Fruit fly (Drosophila melanogaster) whole organism, embryonic: ENCODE measurements around the gene Pdh.

Experiments used
- Blimp-1 ChIP-seq: fragments of 200-800 bp; sonication (Bioruptor generic); optimal IDR thresholded peaks from 3 replicates; lab custom pipeline; 2018; ENCODE audit warnings: missing biosample characterization, missing genetic modification characterization, mild to moderate bottlenecking, moderate library complexity, missing genetic modification reagents
- Bteb2 ChIP-seq: fragments of 200-800 bp; sonication (Bioruptor generic); optimal IDR thresholded peaks from 2 replicates; lab custom pipeline; 2016; ENCODE audit warnings: missing biosample characterization, missing genetic modification characterization
- CG10147 ChIP-seq: fragments of 200-800 bp; sonication (Bioruptor generic); optimal IDR thresholded peaks from 2 replicates; lab custom pipeline; 2019; ENCODE audit warnings: missing biosample characterization, mild to moderate bottlenecking, missing genetic modification characterization, moderate library complexity
- CG10209 ChIP-seq: fragments of 200-800 bp; sonication (Bioruptor generic); optimal IDR thresholded peaks from 3 replicates; lab custom pipeline; 2017; ENCODE audit warnings: missing biosample characterization, mild to moderate bottlenecking, missing genetic modification characterization, missing genetic modification reagents
- CG14965 ChIP-seq: fragments of 200-800 bp; sonication (Bioruptor generic); optimal IDR thresholded peaks from 2 replicates; lab custom pipeline; 2016; ENCODE audit warnings: missing biosample characterization, missing genetic modification characterization, borderline replicate concordance
- CG1832 ChIP-seq: fragments of 200-800 bp; sonication (Bioruptor generic); optimal IDR thresholded peaks from 2 replicates; lab custom pipeline; 2017; ENCODE audit warnings: missing biosample characterization, mild to moderate bottlenecking, missing genetic modification characterization, inconsistent platforms
- CG3163 ChIP-seq: fragments of 200-800 bp; sonication (Bioruptor generic); optimal IDR thresholded peaks from 3 replicates; lab custom pipeline; 2016; ENCODE audit warnings: missing biosample characterization, missing genetic modification characterization
- CG3726 ChIP-seq: fragments of 200-800 bp; sonication (Bioruptor generic); IDR thresholded peaks from 3 replicates; pipeline ENCODE4, ENCODE4 v1.3.6; 2022; ENCODE audit warnings: missing biosample characterization, missing genetic modification characterization
- CG4282 ChIP-seq: fragments of 200-800 bp; sonication (Bioruptor generic); optimal IDR thresholded peaks from 2 replicates; lab custom pipeline; 2016; ENCODE audit warnings: missing biosample characterization, missing genetic modification characterization
- CG4424 ChIP-seq: fragments of 200-800 bp; sonication (Bioruptor generic); optimal IDR thresholded peaks from 3 replicates; lab custom pipeline; 2016; ENCODE audit warnings: missing biosample characterization, missing genetic modification characterization
- CG5953 ChIP-seq: fragments of 200-800 bp; sonication (Bioruptor generic); IDR thresholded peaks from 2 replicates; pipeline ENCODE4 v1.3.6; 2022; ENCODE audit warnings: missing biosample characterization, missing genetic modification characterization
- CG6854 ChIP-seq: fragments of 200-800 bp; sonication (Bioruptor generic); optimal IDR thresholded peaks from 3 replicates; lab custom pipeline; 2017; ENCODE audit warnings: missing biosample characterization, mild to moderate bottlenecking, missing genetic modification characterization
- CG7357 ChIP-seq: fragments of 200-800 bp; sonication (Bioruptor generic); IDR thresholded peaks from 3 replicates; pipeline ENCODE4 v1.3.6; 2022; ENCODE audit warnings: missing biosample characterization, missing genetic modification characterization
- CG8089 ChIP-seq: fragments of 200-800 bp; sonication (Bioruptor generic); optimal IDR thresholded peaks from 3 replicates; lab custom pipeline; 2016; ENCODE audit warnings: missing biosample characterization, missing genetic modification characterization
- CG9609 ChIP-seq: fragments of 200-800 bp; sonication (Bioruptor generic); optimal IDR thresholded peaks from 3 replicates; lab custom pipeline; 2016; ENCODE audit warnings: missing biosample characterization, missing genetic modification characterization
- E2f2 ChIP-seq: fragments of 200-800 bp; sonication (Bioruptor generic); IDR thresholded peaks from 2 replicates; pipeline ENCODE4 v1.3.6; 2022; ENCODE audit warnings: missing biosample characterization, missing genetic modification characterization
- Ets97D ChIP-seq: fragments of 200-800 bp; sonication (Bioruptor generic); optimal IDR thresholded peaks from 3 replicates; lab custom pipeline; 2016; ENCODE audit warnings: missing biosample characterization, missing genetic modification characterization
- Fer3 ChIP-seq: fragments of 200-800 bp; sonication (Bioruptor generic); optimal IDR thresholded peaks from 2 replicates; lab custom pipeline; 2018; ENCODE audit warnings: missing biosample characterization, mild to moderate bottlenecking, missing genetic modification characterization, moderate library complexity
- HLH4C ChIP-seq: fragments of 200-800 bp; sonication (Bioruptor generic); IDR thresholded peaks from 3 replicates; pipeline ENCODE4 v1.3.6; 2022; ENCODE audit warnings: missing biosample characterization, missing genetic modification characterization; ENCODE audit not compliant: partially characterized antibody
- Hmr ChIP-seq: fragments of 200-800 bp; sonication (Bioruptor generic); optimal IDR thresholded peaks from 3 replicates; lab custom pipeline; 2017; ENCODE audit warnings: mild to moderate bottlenecking, missing biosample characterization, missing genetic modification reagents, missing genetic modification characterization
- Hr39 ChIP-seq: fragments of >200 bp; optimal IDR thresholded peaks from 2 replicates; lab custom pipeline; 2017
- Myb ChIP-seq: fragments of 200-800 bp; sonication (Bioruptor generic); optimal IDR thresholded peaks from 2 replicates; lab custom pipeline; 2016; ENCODE audit warnings: missing biosample characterization, missing genetic modification characterization
- Oli ChIP-seq: fragments of 200-800 bp; sonication (Bioruptor generic); optimal IDR thresholded peaks from 2 replicates; lab custom pipeline; 2018; ENCODE audit warnings: missing biosample characterization, mild to moderate bottlenecking, missing genetic modification characterization, moderate library complexity
- Opbp ChIP-seq: fragments of 200-800 bp; sonication (Bioruptor generic); IDR thresholded peaks from 3 replicates; pipeline ENCODE4 v1.3.6; 2022; ENCODE audit warnings: missing biosample characterization, missing genetic modification characterization; ENCODE audit not compliant: partially characterized antibody
- Sox102F ChIP-seq: fragments of 200-800 bp; sonication (Bioruptor generic); optimal IDR thresholded peaks from 2 replicates; lab custom pipeline; 2018; ENCODE audit warnings: missing biosample characterization, mild to moderate bottlenecking, missing genetic modification characterization, moderate library complexity
- Sry-δ ChIP-seq: fragments of 200-800 bp; sonication (Bioruptor generic); optimal IDR thresholded peaks from 2 replicates; lab custom pipeline; 2016; ENCODE audit warnings: missing biosample characterization, missing genetic modification characterization
- Stat92E ChIP-seq, 3 experiments: fragments of >200 bp in 2 of 3; fragments of 200-800 bp in 1 of 3; sonication (Bioruptor generic) in 1 of 3; optimal IDR thresholded peaks; 2 replicates each; lab custom pipeline; 2017 to 2019; ENCODE audit warnings: missing biosample characterization in 3 of 3, missing genetic modification characterization in 3 of 3, mild to moderate bottlenecking in 1 of 3, moderate library complexity in 1 of 3
- Tbp ChIP-seq: fragments of >200 bp; optimal IDR thresholded peaks from 2 replicates; lab custom pipeline; 2018; ENCODE audit warnings: missing biosample characterization, missing genetic modification characterization
- YL-1 ChIP-seq: fragments of 200-800 bp; sonication (Bioruptor generic); optimal IDR thresholded peaks from 3 replicates; lab custom pipeline; 2017; ENCODE audit warnings: missing biosample characterization, mild to moderate bottlenecking, missing genetic modification characterization
- ato ChIP-seq: fragments of 200-800 bp; sonication (Bioruptor generic); IDR thresholded peaks from 2 replicates; pipeline ENCODE4 v1.3.6; 2022; ENCODE audit warnings: missing biosample characterization, missing genetic modification characterization; ENCODE audit not compliant: partially characterized antibody
- bbx ChIP-seq: fragments of 200-800 bp; sonication (Bioruptor generic); IDR thresholded peaks from 2 replicates; pipeline ENCODE4 v1.3.6; 2022; ENCODE audit warnings: missing biosample characterization, missing genetic modification characterization; ENCODE audit not compliant: partially characterized antibody
- bcd ChIP-seq: fragments of 200-800 bp; sonication (Bioruptor generic); optimal IDR thresholded peaks from 2 replicates; lab custom pipeline; 2017; ENCODE audit warnings: missing biosample characterization, mild to moderate bottlenecking, missing genetic modification characterization
- bigmax ChIP-seq: fragments of 200-800 bp; sonication (Bioruptor generic); optimal IDR thresholded peaks from 2 replicates; lab custom pipeline; 2018; ENCODE audit warnings: missing biosample characterization, mild to moderate bottlenecking, missing genetic modification characterization
- cg ChIP-seq: fragments of 200-800 bp; sonication (Bioruptor generic); optimal IDR thresholded peaks from 3 replicates; lab custom pipeline; 2019; ENCODE audit warnings: missing biosample characterization, mild to moderate bottlenecking, missing genetic modification characterization, moderate library complexity
- chm ChIP-seq: fragments of 200-800 bp; sonication (Bioruptor generic); IDR thresholded peaks from 2 replicates; pipeline ENCODE4 v1.3.6; 2022; ENCODE audit warnings: missing biosample characterization, missing genetic modification characterization
- dan ChIP-seq: fragments of 200-800 bp; sonication (Bioruptor generic); IDR thresholded peaks from 2 replicates; pipeline ENCODE4 v1.3.6; 2022; ENCODE audit warnings: missing biosample characterization, missing genetic modification characterization
- dimm ChIP-seq: fragments of 200-800 bp; sonication (Bioruptor generic); IDR thresholded peaks from 2 replicates; pipeline ENCODE4 v1.3.6; 2022; ENCODE audit warnings: missing biosample characterization, missing genetic modification characterization
- dmrt11E ChIP-seq: fragments of 200-800 bp; sonication (Bioruptor generic); optimal IDR thresholded peaks from 3 replicates; lab custom pipeline; 2018; ENCODE audit warnings: missing biosample characterization, mild to moderate bottlenecking, missing genetic modification characterization, moderate library complexity
- exex ChIP-seq: fragments of 200-800 bp; sonication (Bioruptor generic); optimal IDR thresholded peaks from 4 replicates; lab custom pipeline; 2018; ENCODE audit warnings: missing biosample characterization, mild to moderate bottlenecking, missing genetic modification characterization, moderate library complexity
- fd64A ChIP-seq: fragments of 200-800 bp; sonication (Bioruptor generic); optimal IDR thresholded peaks from 3 replicates; lab custom pipeline; 2018; ENCODE audit warnings: missing biosample characterization, mild to moderate bottlenecking, missing genetic modification characterization
- gsb-n ChIP-seq: fragments of 200-800 bp; sonication (Bioruptor generic); optimal IDR thresholded peaks from 3 replicates; lab custom pipeline; 2018; ENCODE audit warnings: missing biosample characterization, mild to moderate bottlenecking, missing genetic modification characterization
- maf-S ChIP-seq: fragments of 200-800 bp; sonication (Bioruptor generic); optimal IDR thresholded peaks from 2 replicates; lab custom pipeline; 2016; ENCODE audit warnings: missing biosample characterization, missing genetic modification characterization
- otp ChIP-seq: fragments of 200-800 bp; sonication (Bioruptor generic); IDR thresholded peaks from 3 replicates; pipeline ENCODE4, ENCODE4 v1.3.6; 2022; ENCODE audit warnings: missing biosample characterization, missing genetic modification characterization
- phol ChIP-seq: fragments of 200-800 bp; sonication (Bioruptor generic); optimal IDR thresholded peaks from 3 replicates; lab custom pipeline; 2018; ENCODE audit warnings: missing biosample characterization, mild to moderate bottlenecking, missing genetic modification characterization, moderate library complexity
- row ChIP-seq: fragments of 200-800 bp; sonication (Bioruptor generic); IDR thresholded peaks from 3 replicates; pipeline ENCODE4 v1.3.6; 2022; ENCODE audit warnings: missing biosample characterization, missing genetic modification characterization
- sug ChIP-seq: fragments of 200-800 bp; optimal IDR thresholded peaks from 2 replicates; lab custom pipeline; 2019; ENCODE audit warnings: missing biosample characterization, mild to moderate bottlenecking, missing genetic modification characterization, moderate library complexity
- tap ChIP-seq: fragments of 200-800 bp; optimal IDR thresholded peaks from 3 replicates; lab custom pipeline; 2019; ENCODE audit warnings: missing biosample characterization, mild to moderate bottlenecking, missing genetic modification characterization, moderate library complexity
- unpg ChIP-seq: fragments of 200-800 bp; sonication (Bioruptor generic); optimal IDR thresholded peaks from 3 replicates; lab custom pipeline; 2018; ENCODE audit warnings: missing biosample characterization, mild to moderate bottlenecking, missing genetic modification characterization, moderate library complexity
- zfh1 ChIP-seq: fragments of 200-800 bp; sonication (Bioruptor generic); IDR thresholded peaks from 3 replicates; pipeline ENCODE4 v1.3.6; 2022; ENCODE audit warnings: missing biosample characterization, missing genetic modification characterization

Gene Pdh

DNA sequence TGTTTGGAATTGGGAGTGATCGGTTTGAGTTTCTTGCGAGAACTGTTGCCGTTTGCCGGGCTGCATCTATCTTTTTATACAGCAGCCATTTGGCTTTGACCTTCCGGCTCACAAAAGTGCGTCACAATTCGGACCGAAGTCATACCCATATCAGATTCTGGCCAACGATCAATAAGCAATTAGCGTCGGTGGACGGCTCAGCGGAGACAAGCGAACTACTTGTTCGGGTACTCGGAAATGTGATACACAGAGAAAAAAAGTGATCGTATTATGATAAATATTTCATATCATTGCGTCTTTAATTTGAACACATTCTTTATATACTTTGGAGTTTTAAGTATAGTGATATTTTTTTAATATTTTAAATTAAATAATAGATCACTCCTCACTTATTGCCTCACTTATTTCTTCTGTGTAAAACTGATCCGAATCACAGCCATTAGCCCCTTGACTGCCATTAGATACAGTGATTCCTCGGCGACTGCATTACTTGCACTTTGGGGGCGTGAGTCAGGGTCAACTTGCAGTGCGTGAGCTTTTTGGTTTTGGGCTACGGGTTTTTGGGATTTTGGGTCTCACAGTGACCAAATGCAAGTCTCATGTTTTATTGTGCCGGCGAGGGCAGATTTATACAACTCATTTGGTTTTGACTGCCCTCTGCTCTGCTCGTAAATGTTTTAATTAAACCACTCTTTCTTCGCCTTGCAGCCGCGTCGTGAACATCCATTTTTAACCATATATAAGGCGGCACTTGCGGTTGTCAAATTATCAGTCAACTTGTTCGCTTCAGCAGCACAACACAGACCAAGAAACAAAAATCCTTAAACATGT, 48.1 kb downstream of the Pdh start, which contains the start of the genes CG13043 and CG13063 (continued):
- TF ChIP-seq Stat92E (GFP tag; optimal IDR thresholded peaks at IDR 0.05; lab: Kevin White, UChicago) (no peak), CG10209 (GFP tag; lab: Kevin White, UChicago) (no peak), phol (no peak), CG4282 (GFP tag; lab: Kevin White, UChicago) (no peak), Sox102F (GFP tag; lab: Kevin White, UChicago) (peak; percentile 35), Bteb2 (GFP tag; lab: Kevin White, UChicago) (no peak), tap (tag; lab: Kevin White, UChicago) (peak; percentile 22), Hr39 (lab: Kevin White, UChicago) (no peak), Fer3 (tag; lab: Kevin White, UChicago) (no peak), CG3163 (GFP tag; lab: Kevin White, UChicago) (no peak), Blimp-1 (GFP tag; lab: Kevin White, UChicago) (peak; percentile 27), CG10147 (no peak), E2f2 (no peak), CG4424 (GFP tag; lab: Kevin White, UChicago) (no peak), CG1832 (GFP tag; lab: Kevin White, UChicago) (no peak), row (GFP tag; lab: Robert Waterston, UW) (peak; percentile 41; the same call in 1 of the 3 replicates), CG5953 (GFP tag; lab: Robert Waterston, UW) (no peak), Ets97D (GFP tag; lab: Kevin White, UChicago) (no peak), dmrt11E (tag; lab: Kevin White, UChicago) (no peak), Sry-δ (no peak), bbx (GFP tag; lab: Robert Waterston, UW) (no peak), CG3726 (no peak), CG6854 (GFP tag; lab: Kevin White, UChicago) (no peak), Oli (tag; lab: Kevin White, UChicago) (peak; percentile 22), CG8089 (no peak), cg (GFP tag; lab: Kevin White, UChicago) (no peak), Tbp (GFP tag; lab: Kevin White, UChicago) (no peak), maf-S (no peak), HLH4C (no peak), CG14965 (no peak), Opbp (no peak), bigmax (GFP tag; lab: Kevin White, UChicago) (no peak), chm (GFP tag; lab: Robert Waterston, UW) (no peak), dan (no peak), zfh1 (GFP tag; lab: Robert Waterston, UW) (no peak), Myb (GFP tag; lab: Kevin White, UChicago) (no peak), ato (GFP tag; lab: Robert Waterston, UW) (no peak), YL-1 (GFP tag; lab: Kevin White, UChicago) (no peak), sug (no peak), CG9609 (GFP tag; lab: Kevin White, UChicago) (no peak), CG7357 (GFP tag; lab: Robert Waterston, UW) (no peak), fd64A (GFP tag; lab: Kevin White, UChicago) (no peak), otp (no peak), bcd (no peak), gsb-n (tag; lab: Kevin White, UChicago) (peak; percentile 58), dimm (GFP tag; lab: Robert Waterston, UW) (no peak), Hmr (GFP tag; lab: Kevin White, UChicago) (no peak), unpg (GFP tag; lab: Kevin White, UChicago) (peak; percentile 42), exex (no peak)
